Worm (Caenorhabditis elegans) whole organism, late embryonic: ENCODE results near the gene sdz-1.

Source experiments
- C08G9.2 ChIP-seq: sonication (generic microtip); optimal IDR thresholded peaks from 2 replicates; lab custom pipeline; 2016; ENCODE audit warnings: mild to moderate bottlenecking, missing genetic modification characterization, moderate library complexity, missing compliant biosample characterization
- C38D4.7 ChIP-seq: fragments of 200-800 bp; sonication (Bioruptor generic); optimal IDR thresholded peaks from 2 replicates; lab custom pipeline; 2018; ENCODE audit warnings: mild to moderate bottlenecking, missing genetic modification characterization, moderate library complexity, missing compliant biosample characterization
- K02D7.2 ChIP-seq: sonication (generic microtip); optimal IDR thresholded peaks from 2 replicates; lab custom pipeline; 2017; ENCODE audit warnings: mild to moderate bottlenecking, missing genetic modification characterization, missing compliant biosample characterization
- ama-1 ChIP-seq: fragments of 150-350 bp; optimal IDR thresholded peaks from 2 replicates; lab custom pipeline; 2014
- ceh-14 ChIP-seq: sonication (generic microtip); optimal IDR thresholded peaks from 2 replicates; lab custom pipeline; 2016; ENCODE audit warnings: missing genotype, missing genetic modification characterization, missing compliant biosample characterization
- ceh-18 ChIP-seq: sonication (generic microtip); optimal IDR thresholded peaks from 2 replicates; lab custom pipeline; 2016; ENCODE audit warnings: missing genetic modification characterization, missing compliant biosample characterization
- ceh-19 ChIP-seq: fragments of 200-800 bp; sonication (Bioruptor generic); optimal IDR thresholded peaks from 2 replicates; lab custom pipeline; 2018; ENCODE audit warnings: mild to moderate bottlenecking, missing genetic modification characterization, missing compliant biosample characterization
- ceh-2 ChIP-seq: sonication (generic microtip); optimal IDR thresholded peaks from 2 replicates; lab custom pipeline; 2016; ENCODE audit warnings: missing genotype, missing genetic modification characterization, missing compliant biosample characterization
- ceh-22 ChIP-seq: sonication (generic microtip); optimal IDR thresholded peaks from 2 replicates; lab custom pipeline; 2017; ENCODE audit warnings: missing biosample characterization, missing genetic modification characterization
- ceh-24 ChIP-seq: sonication (generic microtip); optimal IDR thresholded peaks from 2 replicates; lab custom pipeline; 2016; ENCODE audit warnings: mild to moderate bottlenecking, missing genetic modification characterization, missing compliant biosample characterization
- ceh-30 ChIP-seq: fragments of 150-350 bp; optimal IDR thresholded peaks from 2 replicates; lab custom pipeline; 2014; ENCODE audit warnings: missing biosample characterization, missing genetic modification characterization
- ceh-31 ChIP-seq: sonication (generic microtip); optimal IDR thresholded peaks from 2 replicates; lab custom pipeline; 2016; ENCODE audit warnings: missing genetic modification characterization, missing compliant biosample characterization
- ceh-34 ChIP-seq: sonication (generic microtip); optimal IDR thresholded peaks from 2 replicates; lab custom pipeline; 2016; ENCODE audit warnings: mild to moderate bottlenecking, missing genetic modification characterization, missing compliant biosample characterization
- ceh-48 ChIP-seq: sonication (generic microtip); optimal IDR thresholded peaks from 2 replicates; lab custom pipeline; 2016; ENCODE audit warnings: missing genetic modification characterization, inconsistent platforms, missing compliant biosample characterization
- dve-1 ChIP-seq: sonication (generic microtip); optimal IDR thresholded peaks from 2 replicates; lab custom pipeline; 2017; ENCODE audit warnings: antibody characterized with exemption, mild to moderate bottlenecking, missing genetic modification characterization, missing compliant biosample characterization
- elt-2 ChIP-seq: sonication (generic microtip); optimal IDR thresholded peaks from 2 replicates; lab custom pipeline; 2016; ENCODE audit warnings: missing genetic modification reagents, missing genetic modification characterization, missing compliant biosample characterization
- ets-4 ChIP-seq: sonication (generic microtip); optimal IDR thresholded peaks from 2 replicates; lab custom pipeline; 2016; ENCODE audit warnings: missing genetic modification characterization, missing compliant biosample characterization
- fax-1 ChIP-seq: sonication (generic microtip); optimal IDR thresholded peaks from 2 replicates; lab custom pipeline; 2016; ENCODE audit warnings: missing genotype, missing genetic modification characterization, missing compliant biosample characterization
- gmeb-2 ChIP-seq: sonication (generic microtip); optimal IDR thresholded peaks from 2 replicates; lab custom pipeline; 2016; ENCODE audit warnings: missing genetic modification characterization, inconsistent platforms, missing compliant biosample characterization
- hlh-30 ChIP-seq: sonication (generic microtip); optimal IDR thresholded peaks from 2 replicates; lab custom pipeline; 2017; ENCODE audit warnings: antibody characterized with exemption, missing genetic modification characterization, missing compliant biosample characterization; ENCODE audit not compliant: insufficient read depth
- hlh-6 ChIP-seq: sonication (generic microtip); optimal IDR thresholded peaks from 2 replicates; lab custom pipeline; 2016; ENCODE audit warnings: missing genotype, missing genetic modification characterization, missing compliant biosample characterization
- lim-6 ChIP-seq: sonication (generic microtip); optimal IDR thresholded peaks from 2 replicates; lab custom pipeline; 2016; ENCODE audit warnings: missing genetic modification characterization, missing compliant biosample characterization
- nfya-1 ChIP-seq: sonication (generic microtip); optimal IDR thresholded peaks from 2 replicates; lab custom pipeline; 2017; ENCODE audit warnings: missing genetic modification characterization, mild to moderate bottlenecking, missing compliant biosample characterization, antibody characterized with exemption, moderate library complexity
- nhr-11 ChIP-seq: fragments of 150-350 bp; optimal IDR thresholded peaks from 2 replicates; lab custom pipeline; 2014; ENCODE audit warnings: missing biosample characterization, missing genetic modification characterization
- nhr-232 ChIP-seq: sonication (generic microtip); optimal IDR thresholded peaks from 2 replicates; lab custom pipeline; 2016; ENCODE audit warnings: missing genetic modification characterization, missing compliant biosample characterization
- pag-3 ChIP-seq: sonication (generic microtip); optimal IDR thresholded peaks from 2 replicates; lab custom pipeline; 2016; ENCODE audit warnings: missing compliant biosample characterization, missing genetic modification characterization, borderline replicate concordance
- pat-9 ChIP-seq: fragments of 200-800 bp; sonication (Bioruptor generic); optimal IDR thresholded peaks from 2 replicates; lab custom pipeline; 2018; ENCODE audit warnings: mild to moderate bottlenecking, missing genetic modification characterization, moderate library complexity, missing compliant biosample characterization
- pros-1 ChIP-seq: fragments of 150-350 bp; optimal IDR thresholded peaks from 2 replicates; lab custom pipeline; 2014; ENCODE audit warnings: missing biosample characterization, missing genetic modification reagents, missing genetic modification characterization
- tbx-2 ChIP-seq: sonication (generic microtip); optimal IDR thresholded peaks from 2 replicates; lab custom pipeline; 2016; ENCODE audit warnings: missing genetic modification characterization, missing compliant biosample characterization
- tbx-7 ChIP-seq: sonication (generic microtip); optimal IDR thresholded peaks from 2 replicates; lab custom pipeline; 2016; ENCODE audit warnings: missing genotype, missing genetic modification characterization, missing compliant biosample characterization
- unc-3 ChIP-seq, 2 experiments: fragments of 200-800 bp in 1 of 2; sonication (Bioruptor generic) in 1 of 2; sonication (generic microtip) in 1 of 2; conservative IDR thresholded peaks in 1 of 2; optimal IDR thresholded peaks in 1 of 2; 2 replicates each; pipeline versions ENCODE4 v1.3.6 to Lab custom; 2016 to 2022; ENCODE audit warnings: missing compliant biosample characterization in 2 of 2, missing genetic modification characterization in 2 of 2, missing genetic modification reagents in 1 of 2
- unc-55 ChIP-seq: sonication (generic microtip); optimal IDR thresholded peaks from 2 replicates; lab custom pipeline; 2017; ENCODE audit warnings: missing biosample characterization, missing genetic modification reagents, missing genetic modification characterization
- unc-86 ChIP-seq: sonication (generic microtip); optimal IDR thresholded peaks from 2 replicates; lab custom pipeline; 2016; ENCODE audit warnings: missing genetic modification characterization, missing compliant biosample characterization

The sdz-1 gene

DNA sequence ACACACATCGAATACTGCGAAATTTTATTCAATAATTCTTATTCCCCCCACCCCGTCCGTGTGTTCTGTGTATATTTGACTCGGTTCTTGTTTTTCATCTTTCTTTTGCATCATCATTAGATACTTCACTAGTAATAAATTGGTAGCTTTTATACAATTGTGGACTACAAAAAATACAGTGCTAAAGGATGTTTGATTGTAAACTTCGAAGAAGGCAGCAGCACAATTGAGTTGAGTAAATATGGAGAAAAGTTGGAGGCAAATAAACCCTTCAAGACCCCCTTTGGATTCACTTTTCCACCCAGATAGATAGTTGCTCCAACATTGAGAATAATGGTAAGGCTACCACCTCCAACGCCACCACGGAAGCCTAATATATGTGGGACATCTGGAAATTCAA lies 6.8 kb downstream of the sdz-1 start, which contains the start of gene B0303.7:
Gene B0303.7, plus strand, starts transcription at position 301 of the 400 bp plus-strand sequence.
- TF ChIP-seq ceh-48 (no peak), ceh-18 (tag; lab: Kevin White, UChicago) (no peak), dve-1 (tag; lab: Kevin White, UChicago) (no peak), pag-3 (tag; lab: Kevin White, UChicago) (no peak), ceh-19 (GFP tag; lab: Kevin White, UChicago) (no peak), tbx-2 (no peak), nhr-11 (tag; lab: Kevin White, UChicago) (no peak), C38D4.7 (no peak), unc-86 (no peak), pat-9 (tag; lab: Kevin White, UChicago) (no peak)

DNA sequence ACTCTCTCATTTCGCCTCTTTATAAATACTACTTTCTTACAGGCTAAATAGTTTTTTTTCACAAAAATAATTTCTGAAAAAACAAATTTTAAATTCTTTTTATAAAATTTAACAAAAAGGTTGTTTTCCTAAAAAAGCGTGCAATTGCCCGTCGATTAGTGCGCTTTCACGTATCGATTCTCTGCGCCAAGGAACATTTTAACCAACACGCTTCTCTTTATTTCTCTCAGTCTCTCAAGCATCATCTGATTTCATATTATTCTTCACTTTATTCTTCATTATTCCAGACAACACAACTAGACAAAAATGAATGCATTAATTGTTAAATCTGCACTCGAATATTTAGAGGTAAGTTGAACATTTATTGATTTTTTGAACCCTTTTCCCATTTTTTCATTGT lies 10.5 kb downstream of the sdz-1 start, which contains the start of gene B0303.4:
Gene B0303.4, plus strand, starts transcription at position 196 of the 400 bp plus-strand sequence.
- TF ChIP-seq nhr-232 (tag; lab: Kevin White, UChicago) (no peak), ceh-14 (peak; percentile 5), ceh-48 (peak; percentile 68), ceh-31 (peak; percentile 37), nfya-1 (peak; percentile 35), pros-1 (tag; lab: Kevin White, UChicago) (no peak), K02D7.2 (no peak), unc-3 (GFP tag; conservative IDR thresholded peaks at IDR 0.05; lab: Robert Waterston, UW) (no peak), unc-3 (tag; optimal IDR thresholded peaks at IDR 0.05; lab: Kevin White, UChicago) (no peak)

DNA sequence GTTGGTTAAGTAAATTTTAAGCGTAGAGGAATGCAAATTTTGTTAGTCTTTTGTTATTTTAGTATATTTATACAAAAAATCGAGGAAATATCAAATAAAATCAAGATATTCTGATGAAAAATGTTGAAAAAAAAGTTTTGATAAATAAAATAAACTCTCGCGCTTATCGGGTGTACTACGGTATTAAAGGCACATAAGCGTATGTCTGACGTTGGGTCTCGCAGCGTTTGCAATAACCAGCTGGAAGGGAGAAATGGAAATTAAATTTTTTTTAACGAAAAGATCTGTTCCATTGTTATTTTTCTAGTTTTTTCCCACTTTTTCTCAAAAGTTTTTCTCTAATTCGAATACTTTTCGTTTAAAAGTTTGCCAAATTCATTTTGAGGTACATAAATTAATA lies 11.0 kb downstream of the sdz-1 start:
- no peak for TF ChIP-seq nhr-11 (tag; lab: Kevin White, UChicago)
- TF ChIP-seq C38D4.7: no peak
- no peak for TF ChIP-seq ceh-22

DNA sequence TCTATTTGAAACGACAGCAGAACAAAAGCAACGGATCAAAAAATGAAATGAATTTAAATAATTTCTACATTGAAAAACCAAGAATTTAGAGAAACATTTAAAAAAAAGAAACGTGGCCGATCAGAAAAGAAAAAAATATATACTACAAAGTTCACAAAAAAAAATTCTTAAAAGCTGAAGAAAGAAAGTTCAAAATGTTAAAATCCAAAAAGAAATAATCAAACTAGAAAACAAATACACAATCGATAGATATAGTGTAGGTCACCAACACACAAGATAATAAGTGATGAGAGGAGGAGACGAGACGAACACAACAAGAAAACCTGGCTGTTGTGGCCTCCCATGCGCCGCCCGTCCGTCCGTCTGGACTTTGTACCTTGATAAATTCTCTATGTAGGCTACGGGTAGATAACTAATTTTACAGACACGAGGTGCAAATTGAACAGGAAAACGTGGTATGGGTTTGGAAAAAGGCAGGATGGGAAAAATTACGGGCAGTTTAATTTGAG lies 11.6 kb downstream of the sdz-1 start, which contains the start of gene hadb-1:
Gene hadb-1, minus strand, starts transcription at position 51 of the 509 bp plus-strand sequence.
- TF ChIP-seq elt-2 (tag; lab: Kevin White, UChicago) (peak; percentile 47), ceh-30 (tag; lab: Kevin White, UChicago) (no peak), gmeb-2 (no peak), unc-55 (GFP tag; lab: Kevin White, UChicago) (peak; percentile 22)

DNA sequence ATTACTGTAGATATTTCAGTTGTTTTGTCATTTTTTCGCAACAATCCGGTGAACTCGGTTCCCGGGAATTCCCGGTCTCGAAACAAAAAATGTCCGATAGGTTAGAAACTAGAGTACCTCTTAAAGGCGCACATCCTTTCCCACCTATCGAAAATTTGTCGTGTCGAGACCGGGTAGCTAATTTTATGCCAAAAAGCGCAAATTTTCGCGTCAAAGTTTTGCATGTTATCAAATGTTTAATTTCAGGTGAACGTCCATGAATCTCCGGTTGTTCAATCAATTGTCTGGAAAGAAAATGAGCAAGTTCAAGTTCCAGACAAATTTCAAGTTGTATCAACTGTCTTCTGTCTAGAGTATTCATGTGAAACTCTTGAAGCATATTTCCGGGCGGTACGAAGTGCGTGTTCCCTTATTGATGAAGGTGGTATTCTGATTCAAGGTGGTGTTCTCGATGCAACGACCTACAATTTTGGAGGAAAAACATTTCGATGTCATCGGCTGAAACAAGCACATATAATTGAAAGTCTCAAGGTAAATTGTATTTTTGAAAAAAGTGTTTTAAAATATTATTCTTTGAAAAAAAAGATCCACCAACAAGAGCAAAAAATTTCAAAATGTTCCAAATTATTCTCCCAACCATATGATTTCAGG lies 14.4 kb downstream of the sdz-1 start:
- peak; percentile 10 for TF ChIP-seq ama-1
- no peak for TF ChIP-seq hlh-6 (tag; lab: Kevin White, UChicago)
- TF ChIP-seq, all 69 proteins: peak for 1

DNA sequence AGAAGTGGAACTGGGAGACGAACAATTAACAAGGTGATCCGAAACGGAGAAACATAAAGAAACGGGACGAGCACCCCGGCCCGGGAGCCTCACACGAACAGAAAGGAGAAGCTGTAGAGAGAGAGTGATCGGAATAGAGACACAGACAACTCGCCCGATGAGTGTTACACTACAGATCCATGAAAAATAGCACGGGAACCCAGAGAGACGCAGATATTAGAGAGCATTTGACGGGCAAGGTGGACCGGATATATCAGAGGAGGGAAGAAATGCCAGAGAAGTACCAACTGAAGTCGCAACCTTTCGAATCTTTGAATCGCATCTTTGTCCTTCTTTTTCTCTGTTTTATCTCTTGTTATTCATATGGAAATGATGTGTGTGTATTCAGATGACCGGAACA lies 15.7 kb downstream of the sdz-1 start, which contains the start of gene anmt-1:
Gene anmt-1, plus strand, starts transcription at position 388 of the 400 bp plus-strand sequence.
- TF ChIP-seq unc-55 (GFP tag; lab: Kevin White, UChicago) (peak; percentile 83), pat-9 (tag; lab: Kevin White, UChicago) (peak; percentile 17), unc-3 (GFP tag; conservative IDR thresholded peaks at IDR 0.05; lab: Robert Waterston, UW) (no peak), unc-3 (tag; optimal IDR thresholded peaks at IDR 0.05; lab: Kevin White, UChicago) (no peak)

DNA sequence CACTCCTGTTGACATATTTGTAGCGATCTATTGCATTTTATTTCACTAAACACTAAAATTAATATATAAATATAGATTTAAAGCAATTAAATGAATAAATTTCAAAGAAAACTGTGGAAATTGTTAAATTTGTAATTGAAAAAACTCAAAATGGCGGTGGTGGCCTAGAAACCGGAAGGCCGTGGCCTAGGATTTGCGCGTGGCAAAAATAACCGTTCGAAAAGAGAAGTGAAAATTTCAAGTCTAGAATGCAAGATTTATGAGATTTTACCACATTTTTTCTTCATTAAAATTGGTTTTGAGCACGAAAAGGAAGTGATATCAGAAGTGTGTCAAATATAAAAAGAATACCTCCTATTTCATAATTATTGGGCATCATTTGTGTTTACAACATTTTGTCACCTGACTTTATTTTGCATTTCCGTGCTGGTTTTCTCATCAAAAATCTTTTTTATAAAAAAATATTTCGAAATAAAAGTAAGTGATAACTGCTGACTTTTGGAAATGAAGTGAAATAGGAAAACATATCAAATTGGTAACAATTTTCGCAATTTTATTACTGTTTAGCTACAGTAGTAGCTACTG lies 16.4 kb downstream of the sdz-1 start, which contains the start of gene fli-1:
Gene fli-1, minus strand, starts transcription at position 58 of the 585 bp plus-strand sequence.
- TF ChIP-seq ceh-34 (tag; lab: Kevin White, UChicago) (no peak), fax-1 (tag; lab: Kevin White, UChicago) (no peak), C38D4.7 (no peak), elt-2 (tag; lab: Kevin White, UChicago) (peak; percentile 18), tbx-7 (tag; lab: Kevin White, UChicago) (peak; percentile 4), ceh-24 (tag; lab: Kevin White, UChicago) (no peak), C08G9.2 (tag; lab: Kevin White, UChicago) (peak; percentile 68), ets-4 (peak; percentile 29), tbx-2 (peak; percentile 6), ceh-31 (peak; percentile 49), ceh-2 (tag; lab: Kevin White, UChicago) (peak; percentile 53), lim-6 (tag; lab: Kevin White, UChicago) (no peak), hlh-30 (tag; lab: Kevin White, UChicago) (no peak)
- TF ChIP-seq, all 69 proteins: peak for 7
